Fruit fly (Drosophila melanogaster) whole organism, prepupa: ENCODE measurements around the gene CG33777.
A peak's percentile ranks its signal among the peaks of the same experiment; 100 is the strongest.

ENCODE experiments used
- Blimp-1 ChIP-seq: fragments of 200-800 bp; sonication (Bioruptor generic); optimal IDR thresholded peaks from 3 replicates; lab custom pipeline; 2017; ENCODE audit warnings: missing biosample characterization, missing genetic modification characterization, mild to moderate bottlenecking, moderate library complexity, missing genetic modification reagents
- CG10631 ChIP-seq: fragments of 200-800 bp; sonication (Bioruptor generic); optimal IDR thresholded peaks from 2 replicates; lab custom pipeline; 2016; ENCODE audit warnings: missing biosample characterization, missing genetic modification characterization
- CG11762 ChIP-seq: fragments of 200-800 bp; sonication (Bioruptor generic); optimal IDR thresholded peaks from 3 replicates; lab custom pipeline; 2016; ENCODE audit warnings: missing biosample characterization, missing genetic modification characterization; ENCODE audit not compliant: insufficient read depth
- CG15336 ChIP-seq: fragments of 200-800 bp; sonication (Bioruptor generic); IDR thresholded peaks from 2 replicates; pipeline ENCODE4 v1.3.6; 2022; ENCODE audit warnings: missing biosample characterization, missing genetic modification characterization
- CG1621 ChIP-seq: fragments of 200-800 bp; sonication (Bioruptor generic); optimal IDR thresholded peaks from 3 replicates; lab custom pipeline; 2018; ENCODE audit warnings: missing biosample characterization, mild to moderate bottlenecking, missing genetic modification characterization
- CG16779 ChIP-seq: fragments of 200-800 bp; sonication (Bioruptor generic); optimal IDR thresholded peaks from 3 replicates; lab custom pipeline; 2017; ENCODE audit warnings: missing biosample characterization, mild to moderate bottlenecking, missing genetic modification characterization
- CG31627 ChIP-seq: fragments of 200-800 bp; sonication (Bioruptor generic); optimal IDR thresholded peaks from 3 replicates; lab custom pipeline; 2016; ENCODE audit warnings: missing biosample characterization, missing genetic modification characterization
- CG32006 ChIP-seq: fragments of 200-800 bp; sonication (Bioruptor generic); optimal IDR thresholded peaks from 3 replicates; lab custom pipeline; 2017; ENCODE audit warnings: missing biosample characterization, mild to moderate bottlenecking, missing genetic modification characterization
- CG34406 ChIP-seq: fragments of 200-800 bp; sonication (Bioruptor generic); optimal IDR thresholded peaks from 3 replicates; lab custom pipeline; 2016; ENCODE audit warnings: missing biosample characterization, missing genetic modification characterization
- CG4318 ChIP-seq: fragments of 200-800 bp; sonication (Bioruptor generic); optimal IDR thresholded peaks from 3 replicates; lab custom pipeline; 2017; ENCODE audit warnings: missing biosample characterization, mild to moderate bottlenecking, missing genetic modification characterization
- CG6163 ChIP-seq: fragments of 200-800 bp; sonication (Bioruptor generic); IDR thresholded peaks from 3 replicates; pipeline ENCODE4 v1.3.6; 2022; ENCODE audit warnings: missing biosample characterization, missing genetic modification characterization
- CG6276 ChIP-seq: fragments of 200-800 bp; sonication (Bioruptor generic); optimal IDR thresholded peaks from 2 replicates; lab custom pipeline; 2017; ENCODE audit warnings: missing biosample characterization, mild to moderate bottlenecking, missing genetic modification characterization
- CG6808 ChIP-seq: fragments of 200-800 bp; sonication (Bioruptor generic); optimal IDR thresholded peaks from 3 replicates; lab custom pipeline; 2017; ENCODE audit warnings: missing biosample characterization, missing genetic modification characterization, mild to moderate bottlenecking, moderate library complexity, missing genetic modification reagents
- CG7368 ChIP-seq: fragments of 200-800 bp; sonication (Bioruptor generic); optimal IDR thresholded peaks from 3 replicates; lab custom pipeline; 2016; ENCODE audit warnings: missing biosample characterization, missing genetic modification characterization
- CG8119 ChIP-seq: fragments of 200-800 bp; sonication (Bioruptor generic); IDR thresholded peaks from 3 replicates; pipeline ENCODE4 v1.3.6; 2022; ENCODE audit warnings: missing biosample characterization, missing genetic modification characterization
- CG8632 ChIP-seq: fragments of 200-800 bp; sonication (Bioruptor generic); optimal IDR thresholded peaks from 3 replicates; lab custom pipeline; 2016; ENCODE audit warnings: missing biosample characterization, missing genetic modification characterization
- CG9139 ChIP-seq: fragments of 200-800 bp; sonication (Bioruptor generic); optimal IDR thresholded peaks from 3 replicates; lab custom pipeline; 2017; ENCODE audit warnings: missing biosample characterization, mild to moderate bottlenecking, missing genetic modification characterization
- Eip78C ChIP-seq: fragments of 200-800 bp; sonication (Bioruptor generic); peaks from one replicate; lab custom pipeline; 2016; ENCODE audit warnings: missing biosample characterization, missing genetic modification characterization
- Gug ChIP-seq: fragments of 200-800 bp; sonication (Bioruptor generic); IDR thresholded peaks from 2 replicates; pipeline ENCODE4 v1.3.6; 2022; ENCODE audit warnings: missing biosample characterization, missing genetic modification characterization
- Hr4 ChIP-seq: fragments of 200-800 bp; sonication (Bioruptor generic); optimal IDR thresholded peaks from 3 replicates; lab custom pipeline; 2016; ENCODE audit warnings: missing biosample characterization, missing genetic modification characterization
- Met ChIP-seq: fragments of 200-800 bp; sonication (Bioruptor generic); optimal IDR thresholded peaks from 3 replicates; lab custom pipeline; 2016; ENCODE audit warnings: missing biosample characterization, missing genetic modification characterization
- OdsH ChIP-seq: fragments of 200-800 bp; sonication (Bioruptor generic); optimal IDR thresholded peaks from 3 replicates; lab custom pipeline; 2016; ENCODE audit warnings: missing biosample characterization, missing genetic modification characterization
- Smox ChIP-seq: fragments of 200-800 bp; sonication (Bioruptor generic); optimal IDR thresholded peaks from 3 replicates; lab custom pipeline; 2016; ENCODE audit warnings: missing biosample characterization, missing genetic modification characterization
- achi ChIP-seq: fragments of 200-800 bp; sonication (Bioruptor generic); optimal IDR thresholded peaks from 3 replicates; lab custom pipeline; 2016; ENCODE audit warnings: missing biosample characterization, missing genetic modification characterization
- acj6 ChIP-seq: fragments of 200-800 bp; sonication (Bioruptor generic); optimal IDR thresholded peaks from 3 replicates; lab custom pipeline; 2016; ENCODE audit warnings: missing biosample characterization, missing genetic modification characterization
- dac ChIP-seq: fragments of 200-800 bp; sonication (Bioruptor generic); optimal IDR thresholded peaks from 2 replicates; lab custom pipeline; 2017; ENCODE audit warnings: missing biosample characterization, mild to moderate bottlenecking, missing genetic modification characterization
- eg ChIP-seq: fragments of 200-800 bp; sonication (Bioruptor generic); IDR thresholded peaks from 3 replicates; pipeline ENCODE4 v1.3.6; 2022; ENCODE audit warnings: missing biosample characterization, missing genetic modification characterization
- esn ChIP-seq: fragments of 200-800 bp; sonication (Bioruptor generic); optimal IDR thresholded peaks from 2 replicates; lab custom pipeline; 2016; ENCODE audit warnings: missing biosample characterization, mild to moderate bottlenecking, missing genetic modification characterization, moderate library complexity
- fd59A ChIP-seq: fragments of 200-800 bp; sonication (Bioruptor generic); optimal IDR thresholded peaks from 2 replicates; lab custom pipeline; 2017; ENCODE audit warnings: missing biosample characterization, mild to moderate bottlenecking, missing genetic modification characterization, missing genetic modification reagents
- net ChIP-seq: fragments of 200-800 bp; sonication (Bioruptor generic); optimal IDR thresholded peaks from 3 replicates; lab custom pipeline; 2016; ENCODE audit warnings: missing biosample characterization, missing genetic modification characterization
- salr ChIP-seq, 2 experiments: fragments of 200-800 bp; sonication (Bioruptor generic); optimal IDR thresholded peaks; 3 replicates each; lab custom pipeline; 2016 to 2018; ENCODE audit warnings: missing biosample characterization in 2 of 2, missing genetic modification characterization in 2 of 2, mild to moderate bottlenecking in 1 of 2
- svp ChIP-seq: fragments of 200-800 bp; sonication (Bioruptor generic); peaks from one replicate; lab custom pipeline; 2016; ENCODE audit warnings: missing biosample characterization, missing genetic modification characterization
- topi ChIP-seq: fragments of 200-800 bp; sonication (Bioruptor generic); optimal IDR thresholded peaks from 3 replicates; lab custom pipeline; 2016; ENCODE audit warnings: missing biosample characterization, missing genetic modification characterization

The CG33777 gene

dm6 chr3L:4508926-4509457 is 46.0 kb downstream of the CG33777 start:
- TF ChIP-seq Eip78C (GFP tag; lab: Kevin White, UChicago), result peak; percentile 77
- no peak for TF ChIP-seq CG6808 (GFP tag; lab: Kevin White, UChicago)
- TF ChIP-seq CG11762, result no peak
- TF ChIP-seq eg, result no peak
- TF ChIP-seq CG8119 (GFP tag; lab: Robert Waterston, UW), result peak; percentile 83
- TF ChIP-seq CG31627 (GFP tag; lab: Kevin White, UChicago), result no peak
- peak; percentile 61 for TF ChIP-seq CG4318 (GFP tag; lab: Kevin White, UChicago)
- TF ChIP-seq svp (GFP tag; lab: Kevin White, UChicago), result peak; percentile 14
- TF ChIP-seq dac, result no peak
- TF ChIP-seq CG34406, result peak; percentile 2
- peak in 1 of 2 experiments; percentile 10 for TF ChIP-seq salr (GFP tag; optimal IDR thresholded peaks at IDR 0.05; lab: Kevin White, UChicago)
- TF ChIP-seq net (GFP tag; lab: Kevin White, UChicago), result peak; percentile 10
- TF ChIP-seq Smox, result no peak
- TF ChIP-seq CG15336 (GFP tag; lab: Robert Waterston, UW), result peak; percentile 77
- TF ChIP-seq achi (GFP tag; lab: Kevin White, UChicago), result peak; percentile 10
- no peak for TF ChIP-seq CG16779 (tag; lab: Kevin White, UChicago)
- no peak for TF ChIP-seq CG1621
- TF ChIP-seq CG8632 (GFP tag; lab: Kevin White, UChicago), result peak; percentile 2
- TF ChIP-seq Met (GFP tag; lab: Kevin White, UChicago), result no peak
- TF ChIP-seq OdsH (GFP tag; lab: Kevin White, UChicago), result peak; percentile 13
- TF ChIP-seq CG32006, result peak; percentile 73
- no peak for TF ChIP-seq esn (GFP tag; lab: Kevin White, UChicago)
- no peak for TF ChIP-seq CG9139 (GFP tag; lab: Kevin White, UChicago)
- no peak for TF ChIP-seq CG6163
- no peak for TF ChIP-seq fd59A (GFP tag; lab: Kevin White, UChicago)
- TF ChIP-seq CG7368, result no peak
- TF ChIP-seq Hr4 (GFP tag; lab: Kevin White, UChicago), result peak; percentile 66

- no peak for TF ChIP-seq Met (GFP tag; lab: Kevin White, UChicago)
- TF ChIP-seq Gug (GFP tag; lab: Robert Waterston, UW), result no peak
- no peak for TF ChIP-seq CG1621
- no peak for TF ChIP-seq Smox
- TF ChIP-seq net (GFP tag; lab: Kevin White, UChicago), result no peak
- no peak for TF ChIP-seq CG10631
- no peak for TF ChIP-seq Blimp-1 (GFP tag; lab: Kevin White, UChicago)
- no peak for TF ChIP-seq acj6 (GFP tag; lab: Kevin White, UChicago)
- TF ChIP-seq CG6276 (GFP tag; lab: Kevin White, UChicago), result no peak
- TF ChIP-seq topi, result no peak
Measured at dm6 chr3L:4508307-4508706, 46.7 kb downstream of the CG33777 start, which contains the start of gene NT1. Gene NT1, minus strand, starts transcription at chr3L:4508433.

- TF ChIP-seq svp (GFP tag; lab: Kevin White, UChicago) (peak; percentile 64), esn (GFP tag; lab: Kevin White, UChicago) (no peak), Eip78C (GFP tag; lab: Kevin White, UChicago) (peak; percentile 68)
Measured at dm6 chr3L:4507846-4508245, 47.2 kb downstream of the CG33777 start.
